Worm (Caenorhabditis elegans) whole organism, young adult: Measurements from ENCODE around the gene deb-1.

Source experiments
- F23B12.7 ChIP-seq: sonication (generic microtip); optimal IDR thresholded peaks from 2 replicates; lab custom pipeline; 2017; ENCODE audit warnings: missing genetic modification characterization, mild to moderate bottlenecking, missing compliant biosample characterization, antibody characterized with exemption, moderate library complexity; ENCODE audit not compliant: insufficient read depth
- F39B2.1 ChIP-seq: fragments of 200-800 bp; sonication (Bioruptor generic); IDR thresholded peaks from 2 replicates; pipeline ENCODE4 v1.3.6; 2022; ENCODE audit warnings: missing genetic modification reagents, missing genetic modification characterization, missing compliant biosample characterization
- F57A8.1 ChIP-seq: fragments of 200-800 bp; sonication (Bioruptor generic); optimal IDR thresholded peaks from 2 replicates; lab custom pipeline; 2018; ENCODE audit warnings: mild to moderate bottlenecking, missing genetic modification characterization, moderate library complexity, missing compliant biosample characterization
- K12H6.12 ChIP-seq: fragments of 200-800 bp; sonication (Bioruptor generic); optimal IDR thresholded peaks from 2 replicates; lab custom pipeline; 2018; ENCODE audit warnings: mild to moderate bottlenecking, missing genetic modification characterization, missing compliant biosample characterization
- Y53F4B.3 ChIP-seq: fragments of 200-800 bp; sonication (Bioruptor generic); IDR thresholded peaks from 2 replicates; pipeline ENCODE4 v1.3.6; 2022; ENCODE audit warnings: missing genetic modification reagents, missing genetic modification characterization, missing compliant biosample characterization
- Y53G8AR.9 ChIP-seq: fragments of 200-800 bp; sonication (Bioruptor generic); conservative IDR thresholded peaks from 2 replicates; pipeline ENCODE4 v1.3.6; 2022; ENCODE audit warnings: missing genetic modification reagents, missing genetic modification characterization, missing compliant biosample characterization
- Y67H2A.10 ChIP-seq: fragments of 200-800 bp; sonication (Bioruptor generic); conservative IDR thresholded peaks from 2 replicates; pipeline ENCODE4 v1.3.6; 2022; ENCODE audit warnings: missing genetic modification reagents, missing genetic modification characterization, missing compliant biosample characterization
- Y95B8A.8 ChIP-seq: fragments of 200-800 bp; sonication (Bioruptor generic); IDR thresholded peaks from 2 replicates; pipeline ENCODE4 v1.3.6; 2022; ENCODE audit warnings: missing genetic modification reagents, missing genetic modification characterization, missing compliant biosample characterization
- akir-1 ChIP-seq: fragments of 200-800 bp; sonication (Bioruptor generic); optimal IDR thresholded peaks from 2 replicates; lab custom pipeline; 2018; ENCODE audit warnings: mild to moderate bottlenecking, missing genetic modification characterization, moderate library complexity, missing compliant biosample characterization
- aptf-2 ChIP-seq: fragments of 200-800 bp; sonication (Bioruptor generic); conservative IDR thresholded peaks from 2 replicates; pipeline ENCODE4 v1.3.6; 2022; ENCODE audit warnings: missing genetic modification reagents, missing genetic modification characterization, missing compliant biosample characterization
- aptf-3 ChIP-seq: fragments of 200-800 bp; sonication (Bioruptor generic); IDR thresholded peaks from 2 replicates; pipeline ENCODE4 v1.3.6; 2022; ENCODE audit warnings: missing genetic modification characterization, missing compliant biosample characterization
- athp-1 ChIP-seq: sonication (generic microtip); optimal IDR thresholded peaks from 2 replicates; lab custom pipeline; 2017; ENCODE audit warnings: mild to moderate bottlenecking, missing genetic modification characterization, missing compliant biosample characterization
- attf-5 ChIP-seq: fragments of 200-800 bp; sonication (Bioruptor generic); optimal IDR thresholded peaks from 2 replicates; lab custom pipeline; 2018; ENCODE audit warnings: mild to moderate bottlenecking, missing genetic modification characterization, missing compliant biosample characterization
- ceh-27 ChIP-seq: fragments of 200-800 bp; sonication (Bioruptor generic); optimal IDR thresholded peaks from 2 replicates; lab custom pipeline; 2018; ENCODE audit warnings: mild to moderate bottlenecking, missing genetic modification characterization, moderate library complexity, missing compliant biosample characterization
- ceh-91 ChIP-seq: fragments of 200-800 bp; sonication (Bioruptor generic); IDR thresholded peaks from 2 replicates; pipeline ENCODE4 v1.3.6; 2022; ENCODE audit warnings: missing genetic modification reagents, missing genetic modification characterization, missing compliant biosample characterization
- die-1 ChIP-seq: sonication (generic microtip); optimal IDR thresholded peaks from 2 replicates; lab custom pipeline; 2016; ENCODE audit warnings: missing genotype, mild to moderate bottlenecking, missing genetic modification characterization, missing compliant biosample characterization
- dpff-1 ChIP-seq: sonication (generic microtip); optimal IDR thresholded peaks from 2 replicates; lab custom pipeline; 2017; ENCODE audit warnings: mild to moderate bottlenecking, missing genetic modification characterization, missing compliant biosample characterization
- egl-18 ChIP-seq: fragments of 200-800 bp; sonication (Bioruptor generic); IDR thresholded peaks from 2 replicates; pipeline ENCODE4 v1.3.6; 2022; ENCODE audit warnings: missing genetic modification reagents, missing genetic modification characterization, missing compliant biosample characterization
- ets-4 ChIP-seq: fragments of 200-800 bp; sonication (Bioruptor generic); optimal IDR thresholded peaks from 2 replicates; lab custom pipeline; 2018; ENCODE audit warnings: mild to moderate bottlenecking, missing genetic modification characterization, missing compliant biosample characterization
- hlh-12 ChIP-seq: sonication (generic microtip); optimal IDR thresholded peaks from 2 replicates; lab custom pipeline; 2016; ENCODE audit warnings: missing genetic modification characterization, missing compliant biosample characterization
- hrde-1 ChIP-seq: sonication (generic microtip); optimal IDR thresholded peaks from 2 replicates; lab custom pipeline; 2016; ENCODE audit warnings: missing genetic modification characterization, mild to moderate bottlenecking, missing compliant biosample characterization, moderate library complexity, missing genotype, missing genetic modification reagents, borderline replicate concordance
- let-526 ChIP-seq: fragments of 200-800 bp; sonication (Bioruptor generic); IDR thresholded peaks from 2 replicates; pipeline ENCODE4 v1.3.6; 2022; ENCODE audit warnings: missing genetic modification reagents, missing genetic modification characterization, missing compliant biosample characterization
- lin-35 ChIP-seq, 3 experiments: fragments of 150-350 bp in 2 of 3; sonication (generic microtip) in 1 of 3; optimal IDR thresholded peaks; 2 replicates each; lab custom pipeline; 2014 to 2018; ENCODE audit warnings: missing biosample characterization in 3 of 3, missing genetic modification characterization in 3 of 3, missing genetic modification reagents in 3 of 3
- lin-54 ChIP-seq: fragments of 200-800 bp; sonication (Bioruptor generic); optimal IDR thresholded peaks from 2 replicates; lab custom pipeline; 2018; ENCODE audit warnings: mild to moderate bottlenecking, missing genetic modification characterization, missing compliant biosample characterization
- lsl-1 ChIP-seq: fragments of 200-800 bp; sonication (Bioruptor generic); optimal IDR thresholded peaks from 2 replicates; lab custom pipeline; 2018; ENCODE audit warnings: mild to moderate bottlenecking, missing genetic modification characterization, moderate library complexity, missing compliant biosample characterization
- mcd-1 ChIP-seq: fragments of 200-800 bp; sonication (Bioruptor generic); IDR thresholded peaks from 2 replicates; pipeline ENCODE4 v1.3.6; 2022; ENCODE audit warnings: missing genetic modification reagents, missing genetic modification characterization, missing compliant biosample characterization
- mes-4 ChIP-seq: sonication (generic microtip); optimal IDR thresholded peaks from 2 replicates; lab custom pipeline; 2016; ENCODE audit warnings: missing genotype, missing genetic modification characterization, missing compliant biosample characterization
- nfyb-1 ChIP-seq: fragments of 200-800 bp; sonication (Bioruptor generic); IDR thresholded peaks from 2 replicates; pipeline ENCODE4 v1.3.6; 2022; ENCODE audit warnings: missing genetic modification reagents, missing genetic modification characterization, missing compliant biosample characterization
- nhr-80 ChIP-seq: sonication (generic microtip); optimal IDR thresholded peaks from 2 replicates; lab custom pipeline; 2016; ENCODE audit warnings: missing genetic modification characterization, missing compliant biosample characterization
- rec-8 ChIP-seq, 2 experiments: sonication (generic microtip); optimal IDR thresholded peaks; 2 replicates each; lab custom pipeline; 2016; ENCODE audit warnings: mild to moderate bottlenecking in 2 of 2, missing genetic modification characterization in 2 of 2, missing genetic modification reagents in 2 of 2, missing genotype in 2 of 2, missing biosample characterization in 1 of 2, missing compliant biosample characterization in 1 of 2, moderate library complexity in 1 of 2
- sea-2 ChIP-seq: fragments of 200-800 bp; sonication (Bioruptor generic); IDR thresholded peaks from 2 replicates; pipeline ENCODE4 v1.3.6; 2022; ENCODE audit warnings: missing genetic modification characterization, missing compliant biosample characterization
- snpc-1.1 ChIP-seq: sonication (generic microtip); optimal IDR thresholded peaks from 2 replicates; lab custom pipeline; 2017; ENCODE audit warnings: missing genetic modification characterization, mild to moderate bottlenecking, missing compliant biosample characterization, antibody characterized with exemption, moderate library complexity, missing genotype, missing genetic modification reagents; ENCODE audit not compliant: insufficient read depth
- snpc-1.3 ChIP-seq: sonication (generic microtip); optimal IDR thresholded peaks from 2 replicates; lab custom pipeline; 2017; ENCODE audit warnings: missing genetic modification characterization, mild to moderate bottlenecking, missing compliant biosample characterization, antibody characterized with exemption, moderate library complexity, missing genotype, missing genetic modification reagents; ENCODE audit not compliant: insufficient read depth
- snpc-3.4 ChIP-seq: sonication (generic microtip); optimal IDR thresholded peaks from 2 replicates; lab custom pipeline; 2017; ENCODE audit warnings: missing genetic modification characterization, mild to moderate bottlenecking, missing compliant biosample characterization, antibody characterized with exemption, moderate library complexity, missing genotype, missing genetic modification reagents
- sptf-2 ChIP-seq: fragments of 200-800 bp; sonication (Bioruptor generic); optimal IDR thresholded peaks from 2 replicates; lab custom pipeline; 2018; ENCODE audit warnings: mild to moderate bottlenecking, missing genetic modification characterization, missing compliant biosample characterization
- tbp1 ChIP-seq: fragments of 200-800 bp; sonication (Bioruptor generic); optimal IDR thresholded peaks from 2 replicates; lab custom pipeline; 2018; ENCODE audit warnings: mild to moderate bottlenecking, missing genetic modification characterization, missing compliant biosample characterization
- zfh-2 ChIP-seq: fragments of 200-800 bp; sonication (Bioruptor generic); conservative IDR thresholded peaks from 2 replicates; pipeline ENCODE4 v1.3.6; 2022; ENCODE audit warnings: missing genetic modification reagents, missing genetic modification characterization, missing compliant biosample characterization
- ztf-22 ChIP-seq: fragments of 200-800 bp; sonication (Bioruptor generic); optimal IDR thresholded peaks from 2 replicates; lab custom pipeline; 2018; ENCODE audit warnings: mild to moderate bottlenecking, missing genetic modification characterization, moderate library complexity, missing compliant biosample characterization
- ztf-25 ChIP-seq: fragments of 200-800 bp; sonication (Bioruptor generic); IDR thresholded peaks from 2 replicates; pipeline ENCODE4 v1.3.6; 2022; ENCODE audit warnings: missing genetic modification reagents, missing genetic modification characterization, missing compliant biosample characterization

Gene deb-1

ce11 chrIV:7039476-7040261 lies 54.4 kb downstream of the deb-1 start, which contains the start of the genes cogc-2 and klp-18 (continued):
- TF ChIP-seq ztf-22 (GFP tag; lab: Kevin White, UChicago) (no peak), ets-4 (GFP tag; lab: Kevin White, UChicago) (no peak), lsl-1 (peak; percentile 99), nhr-80 (tag; lab: Kevin White, UChicago) (peak; percentile 45), lin-54 (GFP tag; lab: Kevin White, UChicago) (peak; percentile 85), akir-1 (GFP tag; lab: Kevin White, UChicago) (no peak), hlh-12 (tag; lab: Kevin White, UChicago) (no peak), let-526 (GFP tag; lab: Robert Waterston, UW) (no peak), dpff-1 (tag; lab: Kevin White, UChicago) (no peak), snpc-1.1 (tag; lab: Kevin White, UChicago) (peak; percentile 22), rec-8 (tag; optimal IDR thresholded peaks at IDR 0.05; lab: Kevin White, UChicago) (no peak), zfh-2 (no peak), Y53G8AR.9 (GFP tag; lab: Robert Waterston, UW) (peak; percentile 47; the same call in 1 of the 2 replicates), ztf-25 (GFP tag; lab: Robert Waterston, UW) (0 out of 2 replicates have a peak, but pooled peaks have one; percentile 23), aptf-2 (GFP tag; lab: Robert Waterston, UW) (no peak), Y53F4B.3 (GFP tag; lab: Robert Waterston, UW) (peak; percentile 78), Y67H2A.10 (no peak), mes-4 (tag; lab: Kevin White, UChicago) (no peak), nfyb-1 (peak; percentile 57; the same call in 1 of the 2 replicates), tbp1 (peak; percentile 62), snpc-3.4 (tag; lab: Kevin White, UChicago) (peak; percentile 66), ceh-91 (GFP tag; lab: Robert Waterston, UW) (peak; percentile 99), ceh-27 (GFP tag; lab: Kevin White, UChicago) (peak; percentile 52), F23B12.7 (tag; lab: Kevin White, UChicago) (peak; percentile 72), K12H6.12 (tag; lab: Kevin White, UChicago) (peak; percentile 20), Y95B8A.8 (GFP tag; lab: Robert Waterston, UW) (peak; percentile 90), athp-1 (tag; lab: Kevin White, UChicago) (peak; percentile 78), aptf-3 (GFP tag; lab: Robert Waterston, UW) (no peak), sptf-2 (no peak), F39B2.1 (GFP tag; lab: Robert Waterston, UW) (no peak), F57A8.1 (GFP tag; lab: Kevin White, UChicago) (no peak), die-1 (tag; lab: Kevin White, UChicago) (no peak), hrde-1 (peak; percentile 82), lin-35 (GFP tag; optimal IDR thresholded peaks at IDR 0.05; lab: Kevin White, UChicago) (peak in 2 of 3 experiments; percentile 71 to 84), attf-5 (peak; percentile 84), mcd-1 (GFP tag; lab: Robert Waterston, UW) (peak; percentile 93), snpc-1.3 (peak; percentile 45), egl-18 (GFP tag; lab: Robert Waterston, UW) (no peak), sea-2 (GFP tag; lab: Robert Waterston, UW) (no peak)
